Worm (Caenorhabditis elegans) whole organism, L2 larva: ENCODE data around the gene dpr-1.
A peak's percentile ranks its signal among the peaks of the same experiment; 100 is the strongest.

Experiments used
- ceh-16 ChIP-seq: fragments of 150-350 bp; optimal IDR thresholded peaks from 2 replicates; lab custom pipeline; 2014; ENCODE audit warnings: missing biosample characterization, missing genetic modification characterization
- fos-1 ChIP-seq: fragments of 150-350 bp; optimal IDR thresholded peaks from 2 replicates; lab custom pipeline; 2014; ENCODE audit warnings: missing biosample characterization, missing genetic modification characterization
- lin-39 ChIP-seq: fragments of 150-350 bp; optimal IDR thresholded peaks from 2 replicates; lab custom pipeline; 2014; ENCODE audit warnings: missing biosample characterization, missing genetic modification reagents, missing genetic modification characterization
- nhr-12 ChIP-seq: fragments of 150-350 bp; optimal IDR thresholded peaks from 2 replicates; lab custom pipeline; 2014; ENCODE audit warnings: missing biosample characterization, missing genetic modification characterization
- nhr-25 ChIP-seq: fragments of 150-350 bp; sonication (generic microtip); optimal IDR thresholded peaks from 3 replicates; lab custom pipeline; 2014; ENCODE audit warnings: missing biosample characterization, missing genetic modification characterization
- nhr-6 ChIP-seq: fragments of 150-350 bp; optimal IDR thresholded peaks from 2 replicates; lab custom pipeline; 2014; ENCODE audit warnings: missing biosample characterization, missing genetic modification characterization
- skn-1 ChIP-seq: sonication (generic microtip); optimal IDR thresholded peaks from 2 replicates; lab custom pipeline; 2017; ENCODE audit warnings: missing biosample characterization, missing genetic modification characterization
- unc-39 ChIP-seq: fragments of 150-350 bp; optimal IDR thresholded peaks from 2 replicates; lab custom pipeline; 2014; ENCODE audit warnings: missing biosample characterization, missing genetic modification characterization
- unc-62 ChIP-seq: fragments of 150-350 bp; optimal IDR thresholded peaks from 2 replicates; lab custom pipeline; 2014; ENCODE audit warnings: missing biosample characterization, missing genetic modification reagents, missing genetic modification characterization
- ztf-4 ChIP-seq: fragments of 150-350 bp; optimal IDR thresholded peaks from 2 replicates; lab custom pipeline; 2014; ENCODE audit warnings: missing biosample characterization, missing genetic modification characterization

ce11 chrV:13892457-13893375 is 49.3 kb downstream of the dpr-1 start, which contains the start of gene sptl-3:
- TF ChIP-seq nhr-25 (tag; lab: Kevin White, UChicago) (peak; percentile 53), ceh-16 (tag; lab: Kevin White, UChicago) (no peak), nhr-6 (tag; lab: Kevin White, UChicago) (no peak), lin-39 (tag; lab: Kevin White, UChicago) (no peak), nhr-12 (tag; lab: Kevin White, UChicago) (no peak), fos-1 (tag; lab: Kevin White, UChicago) (peak; percentile 60), skn-1 (no peak), ztf-4 (peak; percentile 13), unc-62 (GFP tag; lab: Kevin White, UChicago) (no peak), unc-39 (tag; lab: Kevin White, UChicago) (no peak)
